Worm (Caenorhabditis elegans): ENCODE measurements around the gene msp-76.

msp-76 gene

ce11 chrIV:9677226-9677992 lies 11.4 kb upstream of the msp-76 start:
- TF ChIP-seq klf-2 (GFP tag; conservative IDR thresholded peaks at IDR 0.05): no peak
- TF ChIP-seq cog-1 (tag; optimal IDR thresholded peaks at IDR 0.05): no peak
- TF ChIP-seq ztf-29 (GFP tag; IDR thresholded peaks at IDR 0.05): no peak
- TF ChIP-seq ztf-23 (GFP tag; IDR thresholded peaks at IDR 0.05): no peak
- TF ChIP-seq flt-1 (GFP tag; IDR thresholded peaks at IDR 0.05): no peak
- no peak for TF ChIP-seq ref-1 (GFP tag; conservative IDR thresholded peaks at IDR 0.05)
- no peak for TF ChIP-seq med-1 (GFP tag; optimal IDR thresholded peaks at IDR 0.05; ENCODE audit: insufficient read depth)
- TF ChIP-seq T22C8.4 (GFP tag; IDR thresholded peaks at IDR 0.05): no peak
- TF ChIP-seq tab-1 (GFP tag; IDR thresholded peaks at IDR 0.05): no peak

ce11 chrIV:9678007-9678406 lies 10.8 kb upstream of the msp-76 start:
- TF ChIP-seq flt-1 (GFP tag; IDR thresholded peaks at IDR 0.05) (no peak), cog-1 (tag; optimal IDR thresholded peaks at IDR 0.05) (no peak), klf-2 (GFP tag; conservative IDR thresholded peaks at IDR 0.05) (no peak), ref-1 (GFP tag; conservative IDR thresholded peaks at IDR 0.05) (no peak), tab-1 (GFP tag; IDR thresholded peaks at IDR 0.05) (no peak), T22C8.4 (GFP tag; IDR thresholded peaks at IDR 0.05) (no peak), med-1 (GFP tag; optimal IDR thresholded peaks at IDR 0.05; ENCODE audit: insufficient read depth) (no peak), ztf-29 (GFP tag; IDR thresholded peaks at IDR 0.05) (no peak), ztf-23 (GFP tag; IDR thresholded peaks at IDR 0.05) (no peak)

ce11 chrIV:9679296-9679695 lies 9.5 kb upstream of the msp-76 start:
- TF ChIP-seq ztf-29 (GFP tag; IDR thresholded peaks at IDR 0.05) (no peak), ref-1 (GFP tag; conservative IDR thresholded peaks at IDR 0.05) (no peak), klf-2 (GFP tag; conservative IDR thresholded peaks at IDR 0.05) (no peak), T22C8.4 (GFP tag; IDR thresholded peaks at IDR 0.05) (no peak), tab-1 (GFP tag; IDR thresholded peaks at IDR 0.05) (no peak), cog-1 (tag; optimal IDR thresholded peaks at IDR 0.05) (no peak), med-1 (GFP tag; optimal IDR thresholded peaks at IDR 0.05; ENCODE audit: insufficient read depth) (no peak), flt-1 (GFP tag; IDR thresholded peaks at IDR 0.05) (no peak), ztf-23 (GFP tag; IDR thresholded peaks at IDR 0.05) (no peak)

ce11 chrIV:9680841-9681240 lies 8.0 kb upstream of the msp-76 start, which contains the start of gene ins-8:
Gene ins-8 (minus strand): TSS chrIV:9680941.
- no peak for TF ChIP-seq T22C8.4 (GFP tag; IDR thresholded peaks at IDR 0.05)
- TF ChIP-seq flt-1 (GFP tag; IDR thresholded peaks at IDR 0.05): no peak
- TF ChIP-seq klf-2 (GFP tag; conservative IDR thresholded peaks at IDR 0.05): no peak
- no peak for TF ChIP-seq ref-1 (GFP tag; conservative IDR thresholded peaks at IDR 0.05)
- TF ChIP-seq cog-1 (tag; optimal IDR thresholded peaks at IDR 0.05): no peak
- TF ChIP-seq ztf-23 (GFP tag; IDR thresholded peaks at IDR 0.05): no peak
- no peak for TF ChIP-seq med-1 (GFP tag; optimal IDR thresholded peaks at IDR 0.05; ENCODE audit: insufficient read depth)
- TF ChIP-seq tab-1 (GFP tag; IDR thresholded peaks at IDR 0.05): no peak
- TF ChIP-seq ztf-29 (GFP tag; IDR thresholded peaks at IDR 0.05): no peak

- TF ChIP-seq ztf-29 (GFP tag; IDR thresholded peaks at IDR 0.05): no peak
Measured at ce11 chrIV:9682514-9682913, 6.3 kb upstream of the msp-76 start, which contains the start of gene ins-7. Gene ins-7 (minus strand): TSS chrIV:9682845.

- TF ChIP-seq ztf-29 (GFP tag; IDR thresholded peaks at IDR 0.05) (no peak), flt-1 (GFP tag; IDR thresholded peaks at IDR 0.05) (no peak), T22C8.4 (GFP tag; IDR thresholded peaks at IDR 0.05) (no peak), ztf-23 (GFP tag; IDR thresholded peaks at IDR 0.05) (no peak), cog-1 (tag; optimal IDR thresholded peaks at IDR 0.05) (no peak), tab-1 (GFP tag; IDR thresholded peaks at IDR 0.05) (no peak), klf-2 (GFP tag; conservative IDR thresholded peaks at IDR 0.05) (no peak), ref-1 (GFP tag; conservative IDR thresholded peaks at IDR 0.05) (no peak), med-1 (GFP tag; optimal IDR thresholded peaks at IDR 0.05; ENCODE audit: insufficient read depth) (no peak)
Measured at ce11 chrIV:9683433-9683832, 5.4 kb upstream of the msp-76 start, which contains the start of the genes htas-1 and ZK1251.3. Gene htas-1 (minus strand): TSS chrIV:9683533. Gene ZK1251.3 (plus strand): TSS chrIV:9683658.

- TF ChIP-seq ztf-29 (GFP tag; IDR thresholded peaks at IDR 0.05) (no peak), tab-1 (GFP tag; IDR thresholded peaks at IDR 0.05) (no peak), T22C8.4 (GFP tag; IDR thresholded peaks at IDR 0.05) (no peak), ref-1 (GFP tag; conservative IDR thresholded peaks at IDR 0.05) (no peak), ztf-23 (GFP tag; IDR thresholded peaks at IDR 0.05) (no peak), cog-1 (tag; optimal IDR thresholded peaks at IDR 0.05) (no peak), klf-2 (GFP tag; conservative IDR thresholded peaks at IDR 0.05) (no peak), flt-1 (GFP tag; IDR thresholded peaks at IDR 0.05) (no peak), med-1 (GFP tag; optimal IDR thresholded peaks at IDR 0.05; ENCODE audit: insufficient read depth) (no peak)
Measured at ce11 chrIV:9690644-9691043, 1.8 kb downstream of the msp-76 start, which contains the start of gene sdz-36. Gene sdz-36 (plus strand): TSS chrIV:9690944.

ce11 chrIV:9692874-9693273 lies 4.1 kb downstream of the msp-76 start, which contains the start of gene twk-9:
Gene twk-9 (plus strand): TSS chrIV:9693174.
- no peak for TF ChIP-seq cog-1 (tag; optimal IDR thresholded peaks at IDR 0.05)

- TF ChIP-seq cog-1 (tag; optimal IDR thresholded peaks at IDR 0.05) (no peak), ref-1 (GFP tag; conservative IDR thresholded peaks at IDR 0.05) (no peak), klf-2 (GFP tag; conservative IDR thresholded peaks at IDR 0.05) (no peak), med-1 (GFP tag; optimal IDR thresholded peaks at IDR 0.05; ENCODE audit: insufficient read depth) (no peak), flt-1 (GFP tag; IDR thresholded peaks at IDR 0.05) (no peak), T22C8.4 (GFP tag; IDR thresholded peaks at IDR 0.05) (no peak), ztf-23 (GFP tag; IDR thresholded peaks at IDR 0.05) (no peak), tab-1 (GFP tag; IDR thresholded peaks at IDR 0.05) (no peak), ztf-29 (GFP tag; IDR thresholded peaks at IDR 0.05) (no peak)
Measured at ce11 chrIV:9696513-9696912, 7.7 kb downstream of the msp-76 start.

ce11 chrIV:9697869-9698268 lies 9.1 kb downstream of the msp-76 start:
- TF ChIP-seq T22C8.4 (GFP tag; IDR thresholded peaks at IDR 0.05) (no peak), klf-2 (GFP tag; conservative IDR thresholded peaks at IDR 0.05) (no peak), ztf-23 (GFP tag; IDR thresholded peaks at IDR 0.05) (no peak), flt-1 (GFP tag; IDR thresholded peaks at IDR 0.05) (no peak), ref-1 (GFP tag; conservative IDR thresholded peaks at IDR 0.05) (no peak), ztf-29 (GFP tag; IDR thresholded peaks at IDR 0.05) (no peak), cog-1 (tag; optimal IDR thresholded peaks at IDR 0.05) (no peak)
